Worm (Caenorhabditis elegans) whole organism, early embryonic: ENCODE measurements around the gene cld-1.

Experiments
- B0310.2 ChIP-seq: sonication (generic microtip); optimal IDR thresholded peaks from 2 replicates; lab custom pipeline; 2016; ENCODE audit warnings: mild to moderate bottlenecking, missing genetic modification characterization, missing compliant biosample characterization
- F13C5.2 ChIP-seq: sonication (generic microtip); optimal IDR thresholded peaks from 2 replicates; lab custom pipeline; 2017; ENCODE audit warnings: mild to moderate bottlenecking, missing genetic modification characterization, inconsistent platforms, missing compliant biosample characterization
- aly-1 ChIP-seq: sonication (generic microtip); optimal IDR thresholded peaks from 2 replicates; lab custom pipeline; 2016; ENCODE audit warnings: missing genetic modification characterization, missing compliant biosample characterization
- ama-1 ChIP-seq: fragments of 150-350 bp; optimal IDR thresholded peaks from 2 replicates; lab custom pipeline; 2014
- ceh-13 ChIP-seq: fragments of 200-800 bp; sonication (Bioruptor generic); optimal IDR thresholded peaks from 2 replicates; lab custom pipeline; 2018; ENCODE audit warnings: mild to moderate bottlenecking, missing genetic modification characterization, missing compliant biosample characterization
- ceh-36 ChIP-seq: sonication (generic microtip); optimal IDR thresholded peaks from 2 replicates; lab custom pipeline; 2016; ENCODE audit warnings: missing genetic modification characterization, inconsistent platforms, missing compliant biosample characterization
- ets-7 ChIP-seq: sonication (generic microtip); optimal IDR thresholded peaks from 2 replicates; lab custom pipeline; 2016; ENCODE audit warnings: missing genotype, missing genetic modification characterization, missing compliant biosample characterization
- flt-1 ChIP-seq: fragments of 200-800 bp; sonication (Bioruptor generic); IDR thresholded peaks from 2 replicates; pipeline ENCODE4 v1.3.6; 2022; ENCODE audit warnings: missing genetic modification characterization, missing compliant biosample characterization
- hmbx-1 ChIP-seq: sonication (generic microtip); optimal IDR thresholded peaks from 2 replicates; lab custom pipeline; 2016; ENCODE audit warnings: mild to moderate bottlenecking, missing genetic modification characterization, missing compliant biosample characterization
- hmg-4 ChIP-seq: fragments of 200-800 bp; sonication (Bioruptor generic); optimal IDR thresholded peaks from 2 replicates; lab custom pipeline; 2018; ENCODE audit warnings: mild to moderate bottlenecking, missing genetic modification characterization, missing compliant biosample characterization
- hnd-1 ChIP-seq: sonication (generic microtip); optimal IDR thresholded peaks from 2 replicates; lab custom pipeline; 2016; ENCODE audit warnings: missing genetic modification characterization, missing compliant biosample characterization
- pes-1 ChIP-seq: fragments of 200-800 bp; sonication (Bioruptor generic); IDR thresholded peaks from 2 replicates; pipeline ENCODE4 v1.3.6; 2022; ENCODE audit warnings: missing genetic modification reagents, missing genetic modification characterization, missing compliant biosample characterization
- scrt-1 ChIP-seq: fragments of 200-800 bp; sonication (Bioruptor generic); IDR thresholded peaks from 2 replicates; pipeline ENCODE4 v1.3.6; 2022; ENCODE audit warnings: missing genetic modification characterization, missing compliant biosample characterization
- sea-1 ChIP-seq: fragments of 200-800 bp; sonication (Bioruptor generic); conservative IDR thresholded peaks from 2 replicates; pipeline ENCODE4 v1.3.6; 2022; ENCODE audit warnings: missing genetic modification characterization, missing compliant biosample characterization
- tbx-11 ChIP-seq: fragments of 200-800 bp; sonication (Bioruptor generic); IDR thresholded peaks from 2 replicates; pipeline ENCODE4 v1.3.6; 2022; ENCODE audit warnings: missing genetic modification characterization, missing compliant biosample characterization
- tbx-37 ChIP-seq: fragments of 200-800 bp; sonication (Bioruptor generic); conservative IDR thresholded peaks from 2 replicates; pipeline ENCODE4 v1.3.6; 2022; ENCODE audit warnings: missing genetic modification reagents, missing genetic modification characterization, missing compliant biosample characterization
- tra-4 ChIP-seq: sonication (generic microtip); optimal IDR thresholded peaks from 2 replicates; lab custom pipeline; 2017; ENCODE audit warnings: missing genetic modification characterization, missing compliant biosample characterization

Gene cld-1

ce11 chrIV:12969141-12969540 is 33.1 kb upstream of the cld-1 start, which contains the start of gene F55G11.2:
TSS of gene F55G11.2 (minus strand) at chrIV:12969289.
- TF ChIP-seq ets-7 (tag; lab: Kevin White, UChicago) (no peak), tbx-37 (GFP tag; lab: Robert Waterston, UW) (no peak), tra-4 (tag; lab: Kevin White, UChicago) (no peak), ceh-36 (no peak), scrt-1 (GFP tag; lab: Robert Waterston, UW) (no peak), sea-1 (GFP tag; lab: Robert Waterston, UW) (no peak), pes-1 (GFP tag; lab: Robert Waterston, UW) (no peak), hmg-4 (GFP tag; lab: Kevin White, UChicago) (no peak), tbx-11 (GFP tag; lab: Robert Waterston, UW) (no peak), ceh-13 (GFP tag; lab: Kevin White, UChicago) (no peak), B0310.2 (tag; lab: Kevin White, UChicago) (no peak), aly-1 (tag; lab: Kevin White, UChicago) (no peak), flt-1 (GFP tag; lab: Robert Waterston, UW) (no peak), hmbx-1 (no peak), ama-1 (lab: Kevin White, UChicago) (no peak), F13C5.2 (no peak), hnd-1 (tag; lab: Kevin White, UChicago) (no peak)

ce11 chrIV:12967303-12967702 is 31.2 kb upstream of the cld-1 start:
- TF ChIP-seq ceh-13 (GFP tag; lab: Kevin White, UChicago): no peak
- TF ChIP-seq sea-1 (GFP tag; lab: Robert Waterston, UW): no peak
- TF ChIP-seq hnd-1 (tag; lab: Kevin White, UChicago): no peak
- TF ChIP-seq tbx-11 (GFP tag; lab: Robert Waterston, UW): no peak
- no peak for TF ChIP-seq F13C5.2

DNA sequence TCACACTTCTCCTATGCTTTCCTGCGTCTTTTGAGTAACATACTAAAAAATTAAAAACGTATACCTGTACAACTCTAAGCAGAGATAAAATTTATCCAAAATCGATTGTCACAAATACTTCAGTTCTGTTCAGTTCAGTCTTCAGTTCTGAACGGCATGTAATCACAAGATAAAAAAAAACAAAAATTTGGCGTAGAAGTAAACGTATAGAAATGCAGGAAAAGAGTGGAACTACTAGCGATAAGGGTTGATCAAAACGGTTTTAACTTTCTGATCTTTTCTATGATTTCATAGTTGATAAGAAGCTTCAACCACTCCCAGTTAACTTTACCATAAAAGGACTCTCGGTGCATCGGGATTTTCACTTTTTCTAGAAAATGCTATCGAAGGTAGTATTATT is 29.0 kb upstream of the cld-1 start, which contains the start of gene dod-22:
Gene dod-22, plus strand, starts transcription at position 301 of the 400 bp plus-strand sequence.
- TF ChIP-seq tra-4 (tag; lab: Kevin White, UChicago): no peak

DNA sequence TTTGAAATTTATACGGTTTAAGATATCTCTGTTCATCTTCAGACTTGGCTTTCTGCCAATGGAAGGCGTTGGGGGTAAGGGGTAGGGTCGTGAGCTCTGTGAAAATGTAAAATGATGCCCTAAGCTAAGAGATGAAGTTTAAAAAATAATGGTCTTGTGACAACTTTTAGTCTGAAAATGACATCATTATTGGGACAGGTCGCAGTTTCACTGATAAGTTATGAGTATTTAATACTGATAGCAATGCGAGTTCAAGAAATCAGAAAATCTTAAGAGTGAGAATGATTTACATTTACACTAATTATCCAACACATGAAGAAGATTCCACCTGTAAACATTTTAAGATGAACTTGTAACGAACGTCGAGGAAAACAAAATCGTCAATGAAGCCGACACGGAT is 28.6 kb upstream of the cld-1 start:
- TF ChIP-seq pes-1 (GFP tag; lab: Robert Waterston, UW) (no peak), aly-1 (tag; lab: Kevin White, UChicago) (no peak), tbx-11 (GFP tag; lab: Robert Waterston, UW) (no peak), hmg-4 (GFP tag; lab: Kevin White, UChicago) (no peak), ets-7 (tag; lab: Kevin White, UChicago) (no peak), hnd-1 (tag; lab: Kevin White, UChicago) (no peak), sea-1 (GFP tag; lab: Robert Waterston, UW) (no peak), ceh-13 (GFP tag; lab: Kevin White, UChicago) (no peak), flt-1 (GFP tag; lab: Robert Waterston, UW) (no peak)

DNA sequence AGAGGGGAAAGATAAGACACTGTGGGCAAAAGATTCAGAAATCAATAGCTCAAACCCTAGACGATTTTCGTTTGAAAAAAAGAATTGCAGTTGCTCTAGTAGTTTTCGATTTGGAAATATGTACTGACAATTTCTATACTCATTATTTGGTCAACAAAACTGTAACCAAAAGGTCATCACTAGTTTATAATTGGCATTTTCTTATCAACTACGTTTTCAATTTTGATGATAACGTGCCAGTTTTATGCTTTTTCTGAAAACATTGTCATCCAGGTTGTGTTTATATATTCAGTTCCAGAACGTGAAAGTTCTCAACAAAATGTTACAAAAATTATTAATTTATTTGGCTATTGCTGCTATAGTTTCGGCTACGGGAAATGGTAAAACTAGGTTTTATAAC is 26.5 kb upstream of the cld-1 start, which contains the start of gene F55G11.8:
Gene F55G11.8, plus strand, starts transcription at position 245 of the 400 bp plus-strand sequence.
- no peak for TF ChIP-seq tbx-37 (GFP tag; lab: Robert Waterston, UW)

- TF ChIP-seq ceh-13 (GFP tag; lab: Kevin White, UChicago) (no peak), hmg-4 (GFP tag; lab: Kevin White, UChicago) (no peak), flt-1 (GFP tag; lab: Robert Waterston, UW) (no peak), aly-1 (tag; lab: Kevin White, UChicago) (no peak), pes-1 (GFP tag; lab: Robert Waterston, UW) (no peak), scrt-1 (GFP tag; lab: Robert Waterston, UW) (no peak), F13C5.2 (no peak), tbx-37 (GFP tag; lab: Robert Waterston, UW) (no peak)
Measured at ce11 chrIV:12960136-12960535, 24.1 kb upstream of the cld-1 start, which contains the start of gene F55G11.7. TSS of gene F55G11.7 (plus strand) at chrIV:12960436.

ce11 chrIV:12957730-12958129 is 21.7 kb upstream of the cld-1 start, which contains the start of gene F55G11.6:
TSS of gene F55G11.6 (plus strand) at chrIV:12958030.
- TF ChIP-seq aly-1 (tag; lab: Kevin White, UChicago) (no peak), hnd-1 (tag; lab: Kevin White, UChicago) (no peak), scrt-1 (GFP tag; lab: Robert Waterston, UW) (no peak), ceh-36 (no peak), ets-7 (tag; lab: Kevin White, UChicago) (no peak), flt-1 (GFP tag; lab: Robert Waterston, UW) (no peak), ama-1 (lab: Kevin White, UChicago) (no peak), sea-1 (GFP tag; lab: Robert Waterston, UW) (no peak), hmbx-1 (no peak), tra-4 (tag; lab: Kevin White, UChicago) (no peak), tbx-37 (GFP tag; lab: Robert Waterston, UW) (no peak), B0310.2 (tag; lab: Kevin White, UChicago) (no peak), pes-1 (GFP tag; lab: Robert Waterston, UW) (no peak), ceh-13 (GFP tag; lab: Kevin White, UChicago) (no peak)

DNA sequence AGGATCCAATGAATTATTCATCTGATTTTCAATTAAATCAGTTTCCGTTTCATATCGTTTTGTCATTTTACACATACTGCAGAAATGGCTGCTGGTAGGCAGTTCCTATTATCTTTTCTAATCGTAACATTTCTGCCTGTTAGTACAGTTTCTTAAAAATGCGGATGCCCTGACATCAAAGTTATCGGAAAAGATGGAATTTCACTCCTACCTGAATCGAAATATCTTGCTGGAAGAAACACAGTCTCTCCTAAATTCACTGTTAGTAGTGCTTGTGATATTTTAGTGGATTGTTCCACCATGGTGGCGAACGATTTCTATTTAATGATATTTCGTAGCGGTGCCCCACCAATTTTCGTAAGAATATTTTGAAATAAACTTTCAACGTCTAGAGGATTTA is 12.4 kb upstream of the cld-1 start, which contains the start of gene F55G11.10:
Gene F55G11.10, plus strand, starts transcription at position 301 of the 400 bp plus-strand sequence.
- TF ChIP-seq tbx-11 (GFP tag; lab: Robert Waterston, UW) (no peak), ets-7 (tag; lab: Kevin White, UChicago) (no peak), ceh-13 (GFP tag; lab: Kevin White, UChicago) (no peak), F13C5.2 (no peak), hmbx-1 (no peak), aly-1 (tag; lab: Kevin White, UChicago) (no peak)
